Fruit fly (Drosophila melanogaster) S2 (cell line): ENCODE data around the gene CG32221.

Experiments used
- CG8478 ChIP-seq: fragments of >200 bp; optimal IDR thresholded peaks from 2 replicates; lab custom pipeline; 2018
- CTCF ChIP-seq, 2 experiments: fragments of >200 bp; optimal IDR thresholded peaks; 2 replicates each; lab custom pipeline; 2018

The CG32221 gene

DNA sequence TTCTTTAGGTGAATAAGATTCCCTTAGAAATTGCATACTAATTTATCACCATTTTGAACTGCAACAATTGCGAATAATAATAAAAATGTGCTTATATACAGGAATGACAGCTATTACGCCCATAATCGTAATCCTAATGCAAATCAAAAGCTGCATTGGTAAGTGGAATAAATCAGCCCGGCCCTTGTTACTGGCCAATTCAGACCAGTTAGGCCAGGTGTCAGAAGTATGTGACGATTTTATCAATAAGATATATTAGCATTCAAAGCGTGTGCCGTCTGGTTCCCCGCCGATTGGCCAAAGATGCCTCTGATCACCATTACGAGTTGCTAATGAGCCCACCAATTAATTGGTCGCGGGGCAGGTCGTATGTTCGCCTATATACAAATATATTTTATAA, 22.0 kb upstream of the CG32221 start:
- TF ChIP-seq CG8478 (lab: Kevin White, UChicago) (no peak), CTCF (optimal IDR thresholded peaks at IDR 0.05; lab: Kevin White, UChicago) (no peak)

DNA sequence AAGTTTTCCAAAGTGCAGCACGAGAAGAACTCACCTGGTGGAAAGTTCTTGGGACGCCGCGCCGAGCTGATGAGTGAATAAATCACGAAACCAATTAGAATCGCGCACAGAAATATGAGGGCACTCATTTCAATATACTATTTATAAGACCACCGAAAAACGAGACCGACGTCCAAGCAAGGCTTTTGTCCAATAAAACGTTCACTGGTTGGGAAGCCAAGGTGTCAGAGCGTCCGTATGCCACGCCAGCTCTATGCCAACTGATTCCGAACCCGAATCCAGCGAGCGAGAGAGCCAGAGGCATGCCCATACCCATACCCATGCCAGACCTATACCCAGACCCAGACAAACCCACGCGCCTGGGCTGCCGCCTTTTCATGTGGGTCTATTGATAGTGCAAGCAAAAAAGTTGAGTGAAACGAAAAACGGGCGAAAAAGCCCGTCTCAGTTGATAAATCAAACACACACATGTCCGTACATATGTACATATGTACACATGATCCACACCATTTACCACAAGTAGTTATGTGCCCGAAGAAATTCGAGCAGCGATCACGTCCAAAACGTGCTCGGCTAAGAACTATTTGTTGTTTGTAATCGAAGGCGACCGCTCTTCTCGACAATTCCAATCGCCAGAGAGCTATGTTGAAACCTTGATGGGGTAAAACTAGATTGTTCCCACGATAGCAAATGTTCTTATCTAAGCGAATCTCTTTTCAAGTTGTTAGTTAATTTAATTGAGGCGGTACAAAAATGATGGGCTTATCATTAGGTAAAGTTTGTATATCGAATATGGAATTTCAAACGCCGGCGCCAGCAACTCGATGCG, 21.2 kb upstream of the CG32221 start, which contains the start of gene Cyp305a1:
TSS of gene Cyp305a1 (minus strand) at position 265 of the 829 bp plus-strand sequence.
- TF ChIP-seq CG8478 (lab: Kevin White, UChicago) (no peak), CTCF (optimal IDR thresholded peaks at IDR 0.05; lab: Kevin White, UChicago) (no peak)

DNA sequence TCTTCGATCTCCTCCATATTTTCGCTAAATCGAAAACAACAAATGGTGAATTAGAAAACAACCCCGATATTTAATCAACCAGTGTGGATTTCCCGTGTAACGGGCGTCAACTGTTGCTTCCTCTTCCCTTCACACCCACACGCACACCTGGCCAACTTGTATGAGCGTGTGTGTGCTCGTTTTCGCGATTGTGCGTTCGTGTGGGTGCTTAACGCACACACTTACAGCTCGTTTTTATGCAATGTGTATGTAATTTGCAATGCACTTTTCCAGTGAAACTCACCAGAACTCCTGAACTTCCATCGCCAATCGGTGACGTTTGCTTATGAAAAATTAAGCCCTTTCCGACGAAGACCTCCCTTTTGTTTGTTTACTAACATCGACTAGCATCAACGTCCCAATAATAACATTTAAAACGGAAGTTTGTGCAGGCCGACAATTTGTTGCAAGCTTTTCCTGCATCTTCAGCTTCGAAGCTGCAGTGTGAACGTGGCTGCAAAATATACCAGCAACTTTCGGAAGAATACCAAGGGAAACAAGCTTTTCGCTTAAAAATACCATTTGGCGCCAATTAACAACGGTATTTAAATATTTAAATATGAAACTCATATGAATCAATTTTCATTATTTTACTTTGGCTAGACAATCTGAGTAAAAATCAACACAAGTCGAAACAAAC, 18.9 kb upstream of the CG32221 start, which contains the start of gene cyc:
TSS of gene cyc (minus strand) at position 467 of the 679 bp plus-strand sequence.
- TF ChIP-seq CTCF (optimal IDR thresholded peaks at IDR 0.05; lab: Kevin White, UChicago): no peak
- no peak for TF ChIP-seq CG8478 (lab: Kevin White, UChicago)

- TF ChIP-seq CTCF (optimal IDR thresholded peaks at IDR 0.05; lab: Kevin White, UChicago) (peak in 1 of 2 experiments; percentile 9), CG8478 (lab: Kevin White, UChicago) (no peak)
Observed at dm6 chr3L:19817807-19818531, 16.5 kb upstream of the CG32221 start, which contains the start of the genes Fibp and Deaf1. Gene Fibp, minus strand, starts transcription at chr3L:19817967. Gene Deaf1, plus strand, starts transcription at chr3L:19818174.

dm6 chr3L:19818701-19819100, 15.8 kb upstream of the CG32221 start:
- TF ChIP-seq CG8478 (lab: Kevin White, UChicago): no peak
- TF ChIP-seq CTCF (optimal IDR thresholded peaks at IDR 0.05; lab: Kevin White, UChicago): no peak

DNA sequence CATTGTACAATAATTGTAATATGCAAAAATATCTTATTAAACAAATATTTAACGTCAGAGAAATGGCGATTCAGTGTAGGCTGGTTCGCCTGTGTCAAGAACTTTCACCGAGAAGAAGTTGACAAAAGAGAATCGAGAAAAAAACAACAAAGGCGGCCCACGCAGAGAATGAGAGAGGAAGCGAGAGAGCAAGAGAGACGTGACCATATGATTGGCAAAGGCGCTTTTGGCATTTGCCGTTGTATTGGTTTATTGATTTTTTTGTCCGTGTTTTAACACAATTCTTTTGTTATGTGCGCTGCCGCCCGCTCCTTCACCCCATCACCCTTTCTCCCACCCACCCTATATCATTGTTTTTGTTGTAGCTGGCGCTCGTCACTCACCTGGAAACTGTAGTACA, 1.2 kb upstream of the CG32221 start:
- TF ChIP-seq CTCF (optimal IDR thresholded peaks at IDR 0.05; lab: Kevin White, UChicago) (no peak), CG8478 (lab: Kevin White, UChicago) (no peak)

DNA sequence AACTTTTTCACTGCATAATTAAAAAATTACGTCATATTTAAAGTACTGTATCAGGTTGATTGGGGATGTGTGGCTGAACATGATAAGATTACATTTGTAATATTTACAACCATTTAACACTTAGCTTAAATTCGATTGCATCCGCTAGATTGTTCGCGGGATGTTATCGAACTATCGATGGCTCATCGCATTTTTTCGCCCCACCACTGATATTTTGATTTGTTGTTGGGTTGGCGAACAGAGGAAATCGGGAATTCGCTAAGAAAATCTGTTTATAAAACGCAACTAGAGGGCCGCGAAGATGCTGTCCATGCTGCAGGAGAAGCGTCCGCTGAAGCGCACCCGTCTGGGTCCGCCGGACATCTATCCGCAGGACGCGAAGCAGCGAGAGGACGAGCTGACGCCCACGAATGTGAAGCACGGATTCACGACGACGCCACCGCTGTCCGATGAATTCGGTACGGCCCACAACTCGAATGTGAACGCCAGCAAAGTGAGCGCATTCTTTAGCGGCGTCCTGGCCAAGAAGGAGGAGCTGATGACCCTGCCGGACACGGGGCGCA, 2.0 kb downstream of the CG32221 start, which contains the start of gene kto:
TSS of gene kto (plus strand) at position 240 of the 563 bp plus-strand sequence.
- TF ChIP-seq CG8478 (lab: Kevin White, UChicago): no peak
- no peak for TF ChIP-seq CTCF (optimal IDR thresholded peaks at IDR 0.05; lab: Kevin White, UChicago)

DNA sequence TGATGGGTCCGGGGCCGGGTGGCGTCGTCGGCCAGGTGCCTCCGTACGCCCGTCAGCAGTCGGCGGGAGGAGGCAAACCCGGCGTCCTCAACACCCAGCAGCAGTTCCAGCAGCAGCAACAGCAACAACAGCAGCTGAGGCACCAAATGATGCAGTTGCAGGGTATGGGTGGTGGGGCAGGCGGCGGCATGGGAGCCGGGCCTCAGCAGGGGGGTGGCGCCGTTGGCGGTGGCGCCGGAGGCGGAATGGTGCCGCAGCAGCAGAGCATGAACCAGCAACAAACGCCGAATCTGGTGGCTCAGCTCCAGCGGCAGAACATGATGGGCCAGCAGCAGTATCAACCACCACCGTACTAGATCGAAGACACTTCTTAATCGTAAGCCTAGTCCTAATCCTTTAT, 10.0 kb downstream of the CG32221 start:
- TF ChIP-seq CG8478 (lab: Kevin White, UChicago): no peak
- TF ChIP-seq CTCF (optimal IDR thresholded peaks at IDR 0.05; lab: Kevin White, UChicago): no peak

DNA sequence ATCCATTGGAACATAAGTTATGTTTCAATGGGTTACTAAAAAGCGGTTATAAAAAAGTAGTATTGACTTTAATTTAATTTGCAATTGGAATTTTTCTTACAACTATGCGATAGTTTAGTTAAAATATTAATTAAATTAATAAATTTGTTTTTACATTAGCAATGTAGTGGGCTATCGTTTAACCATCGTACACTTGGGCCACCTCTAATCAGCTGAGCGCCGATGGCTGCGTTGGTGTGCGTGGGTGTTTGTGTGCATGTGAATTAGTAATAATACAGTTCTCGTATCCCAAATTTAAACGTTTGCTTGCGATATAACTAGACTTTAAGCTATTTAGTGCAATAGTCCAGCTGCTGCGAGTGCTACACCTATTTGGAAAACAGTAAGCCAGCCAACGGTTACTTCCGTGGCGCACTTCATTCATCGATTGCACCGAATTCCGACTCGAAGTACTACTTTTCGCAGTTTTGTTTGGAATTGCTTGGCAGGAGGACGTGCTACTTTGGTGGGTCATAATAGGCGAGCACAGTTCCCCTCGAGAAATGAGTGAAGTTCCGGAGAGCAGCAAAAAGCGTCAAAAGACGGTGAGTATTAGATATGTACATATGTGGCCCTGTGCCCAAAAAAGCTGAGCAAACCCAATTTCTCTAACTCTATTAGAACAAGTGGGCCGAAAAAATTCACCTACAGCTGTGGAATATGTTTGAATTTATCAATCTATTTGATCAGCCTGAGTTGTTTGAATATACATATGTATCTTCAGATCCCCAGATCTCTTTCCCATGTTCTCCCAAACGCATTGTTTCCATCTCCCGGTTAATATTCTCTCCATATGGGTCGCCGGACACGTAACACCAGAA, 10.8 kb downstream of the CG32221 start, which contains the start of gene Papss:
TSS of gene Papss (plus strand) at position 247 of the 860 bp plus-strand sequence.
- TF ChIP-seq CTCF (optimal IDR thresholded peaks at IDR 0.05; lab: Kevin White, UChicago) (no peak), CG8478 (lab: Kevin White, UChicago) (no peak)

DNA sequence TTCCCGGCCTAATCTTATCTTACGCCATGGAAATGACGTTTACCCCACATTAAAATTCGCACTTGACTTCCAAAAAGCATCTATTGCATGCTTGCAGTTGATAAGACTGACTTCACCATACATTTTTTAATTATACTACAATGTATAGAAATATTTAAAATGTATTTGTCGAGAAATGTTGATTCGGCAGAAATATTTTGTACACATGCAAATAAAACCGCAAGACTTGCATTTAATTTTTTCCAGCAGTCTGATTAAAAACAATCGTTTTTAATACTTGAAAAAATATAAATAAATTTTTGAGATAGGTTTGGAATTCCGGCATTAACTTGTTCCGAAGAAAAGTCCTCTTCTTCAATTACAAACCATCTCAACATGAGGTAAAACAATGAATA, 11.4 kb downstream of the CG32221 start:
- TF ChIP-seq CTCF (optimal IDR thresholded peaks at IDR 0.05; lab: Kevin White, UChicago): no peak
- no peak for TF ChIP-seq CG8478 (lab: Kevin White, UChicago)

dm6 chr3L:19846960-19847359, 12.5 kb downstream of the CG32221 start:
- no peak for TF ChIP-seq CTCF (optimal IDR thresholded peaks at IDR 0.05; lab: Kevin White, UChicago)
- no peak for TF ChIP-seq CG8478 (lab: Kevin White, UChicago)

- TF ChIP-seq CTCF (optimal IDR thresholded peaks at IDR 0.05; lab: Kevin White, UChicago) (no peak), CG8478 (lab: Kevin White, UChicago) (no peak)
Observed at dm6 chr3L:19848080-19848479, 13.6 kb downstream of the CG32221 start.

dm6 chr3L:19857923-19858490, 23.5 kb downstream of the CG32221 start:
- TF ChIP-seq CTCF (optimal IDR thresholded peaks at IDR 0.05; lab: Kevin White, UChicago) (no peak), CG8478 (lab: Kevin White, UChicago) (no peak)
